Worm (Caenorhabditis elegans): Measurements from ENCODE around the gene npr-24.

The npr-24 gene

ce11 chrX:17458887-17459286 is 27.7 kb downstream of the npr-24 start, which contains the start of gene mlc-1 (continued):
- no peak for TF ChIP-seq nhr-237 (tag; optimal IDR thresholded peaks at IDR 0.05)
- no peak for TF ChIP-seq ces-1 (GFP tag; optimal IDR thresholded peaks at IDR 0.05)
- TF ChIP-seq fkh-10 (GFP tag; optimal IDR thresholded peaks at IDR 0.05), result no peak
- no peak for TF ChIP-seq C16A3.4 (tag; optimal IDR thresholded peaks at IDR 0.05)
- no peak for TF ChIP-seq lir-3 (tag; optimal IDR thresholded peaks at IDR 0.05; ENCODE audit: poor library complexity)
- TF ChIP-seq pqm-1 (tag; optimal IDR thresholded peaks at IDR 0.05), result no peak
- no peak for TF ChIP-seq xbp-1 (tag; optimal IDR thresholded peaks at IDR 0.05)
- no peak for TF ChIP-seq C34B4.2 (tag; optimal IDR thresholded peaks at IDR 0.05)
- peak; percentile 35 for TF ChIP-seq nhr-77 (tag; optimal IDR thresholded peaks at IDR 0.05)
- no peak for TF ChIP-seq Y116A8C.19 (tag; optimal IDR thresholded peaks at IDR 0.05; ENCODE audit: borderline replicate concordance)
- TF ChIP-seq lin-15B (tag; optimal IDR thresholded peaks at IDR 0.05), result no peak
- TF ChIP-seq nhr-90 (tag; optimal IDR thresholded peaks at IDR 0.05; ENCODE audit: poor library complexity), result no peak
- no peak for TF ChIP-seq mep-1 (tag; optimal IDR thresholded peaks at IDR 0.05)
- TF ChIP-seq zip-4 (GFP tag; optimal IDR thresholded peaks at IDR 0.05), result no peak
- no peak for TF ChIP-seq ceh-90 (tag; optimal IDR thresholded peaks at IDR 0.05)
- no peak for TF ChIP-seq hpl-2 (GFP tag; optimal IDR thresholded peaks at IDR 0.05)
- no peak for TF ChIP-seq efl-1 (optimal IDR thresholded peaks at IDR 0.05)
- no peak for TF ChIP-seq efl-1 (GFP tag; optimal IDR thresholded peaks at IDR 0.05 in 1 of 2)
- TF ChIP-seq nhr-12 (tag; optimal IDR thresholded peaks at IDR 0.05), result no peak
- no peak for TF ChIP-seq grh-1 (GFP tag; IDR thresholded peaks at IDR 0.05)
- no peak for TF ChIP-seq unc-62 (GFP tag; optimal IDR thresholded peaks at IDR 0.05)
- no peak for TF ChIP-seq nhr-76 (tag; optimal IDR thresholded peaks at IDR 0.05)
- TF ChIP-seq aly-2 (tag; optimal IDR thresholded peaks at IDR 0.05), result no peak
- peak; percentile 24 for TF ChIP-seq swsn-7 (tag; optimal IDR thresholded peaks at IDR 0.05)
- TF ChIP-seq sptf-1 (tag; optimal IDR thresholded peaks at IDR 0.05), result no peak
- no peak for TF ChIP-seq elt-3 (tag; optimal IDR thresholded peaks at IDR 0.05)
- no peak for TF ChIP-seq irx-1 (tag; optimal IDR thresholded peaks at IDR 0.05)
- peak; percentile 19 for TF ChIP-seq tbx-2 (tag; optimal IDR thresholded peaks at IDR 0.05)
- TF ChIP-seq C04F5.9 (tag; optimal IDR thresholded peaks at IDR 0.05), result no peak
- TF ChIP-seq mab-9 (GFP tag; IDR thresholded peaks at IDR 0.05), result no peak
- TF ChIP-seq ceh-88 (GFP tag; IDR thresholded peaks at IDR 0.05), result no peak
- TF ChIP-seq unc-98 (GFP tag; IDR thresholded peaks at IDR 0.05), result no peak
- TF ChIP-seq nhr-84 (tag; optimal IDR thresholded peaks at IDR 0.05), result no peak
- no peak for TF ChIP-seq blmp-1 (tag; optimal IDR thresholded peaks at IDR 0.05)
- TF ChIP-seq nhr-71 (tag; optimal IDR thresholded peaks at IDR 0.05), result peak; percentile 73
- no peak for TF ChIP-seq ceh-82 (tag; optimal IDR thresholded peaks at IDR 0.05)
- TF ChIP-seq ets-5 (GFP tag; IDR thresholded peaks at IDR 0.05), result no peak

ce11 chrX:17456536-17457165 is 30.0 kb downstream of the npr-24 start, which contains the start of gene mlc-2:
mlc-2 (minus strand) TSS chrX:17456586.
- TF ChIP-seq elt-2 (tag; optimal IDR thresholded peaks at IDR 0.05), result no peak
- TF ChIP-seq nhr-71 (tag; optimal IDR thresholded peaks at IDR 0.05), result peak; percentile 82
- TF ChIP-seq egl-27 (tag; optimal IDR thresholded peaks at IDR 0.05), result no peak
- TF ChIP-seq nhr-237 (tag; optimal IDR thresholded peaks at IDR 0.05), result no peak
- no peak for TF ChIP-seq ztf-4 (tag; optimal IDR thresholded peaks at IDR 0.05)
- no peak for TF ChIP-seq F16B12.6 (tag; optimal IDR thresholded peaks at IDR 0.05)
- TF ChIP-seq hlh-17 (GFP tag; optimal IDR thresholded peaks at IDR 0.05; ENCODE audit: borderline replicate concordance), result no peak
- TF ChIP-seq unc-30 (tag; optimal IDR thresholded peaks at IDR 0.05), result no peak
- TF ChIP-seq aha-1 (tag; optimal IDR thresholded peaks at IDR 0.05), result no peak
- no peak for TF ChIP-seq nhr-76 (tag; optimal IDR thresholded peaks at IDR 0.05)
- no peak for TF ChIP-seq ztf-11 (tag; optimal IDR thresholded peaks at IDR 0.05)
- peak; percentile 9 for TF ChIP-seq xbp-1 (tag; optimal IDR thresholded peaks at IDR 0.05)
- no peak for TF ChIP-seq nhr-28 (tag; optimal IDR thresholded peaks at IDR 0.05)
- no peak for TF ChIP-seq nhr-85 (tag)
- TF ChIP-seq rnt-1 (tag; optimal IDR thresholded peaks at IDR 0.05), result peak; percentile 71
- TF ChIP-seq snu-23 (GFP tag; optimal IDR thresholded peaks at IDR 0.05), result peak; percentile 55
- no peak for TF ChIP-seq aly-2 (tag; optimal IDR thresholded peaks at IDR 0.05)
- TF ChIP-seq ceh-8 (GFP tag; optimal IDR thresholded peaks at IDR 0.05), result no peak
- no peak for TF ChIP-seq pax-3 (tag; optimal IDR thresholded peaks at IDR 0.05)
- TF ChIP-seq lin-15B (tag; optimal IDR thresholded peaks at IDR 0.05), result no peak
- no peak for TF ChIP-seq fkh-10 (GFP tag; optimal IDR thresholded peaks at IDR 0.05)
- TF ChIP-seq unc-130 (tag; optimal IDR thresholded peaks at IDR 0.05), result peak; percentile 3
- TF ChIP-seq mdl-1 (tag; optimal IDR thresholded peaks at IDR 0.05), result no peak
- peak; percentile 57 for TF ChIP-seq nhr-20 (tag; optimal IDR thresholded peaks at IDR 0.05)

Data from whole organism, L1 larva.